Worm (Caenorhabditis elegans) whole organism, early embryonic: ENCODE data around the gene osgn-1.
A peak's percentile ranks its signal among the peaks of the same experiment; 100 is the strongest.

Experiments used
- B0310.2 ChIP-seq: sonication (generic microtip); optimal IDR thresholded peaks from 2 replicates; lab custom pipeline; 2016; ENCODE audit warnings: mild to moderate bottlenecking, missing genetic modification characterization, missing compliant biosample characterization
- F13C5.2 ChIP-seq: sonication (generic microtip); optimal IDR thresholded peaks from 2 replicates; lab custom pipeline; 2017; ENCODE audit warnings: mild to moderate bottlenecking, missing genetic modification characterization, inconsistent platforms, missing compliant biosample characterization
- aly-1 ChIP-seq: sonication (generic microtip); optimal IDR thresholded peaks from 2 replicates; lab custom pipeline; 2016; ENCODE audit warnings: missing genetic modification characterization, missing compliant biosample characterization
- ama-1 ChIP-seq: fragments of 150-350 bp; optimal IDR thresholded peaks from 2 replicates; lab custom pipeline; 2014
- ceh-13 ChIP-seq: fragments of 200-800 bp; sonication (Bioruptor generic); optimal IDR thresholded peaks from 2 replicates; lab custom pipeline; 2018; ENCODE audit warnings: mild to moderate bottlenecking, missing genetic modification characterization, missing compliant biosample characterization
- ceh-36 ChIP-seq: sonication (generic microtip); optimal IDR thresholded peaks from 2 replicates; lab custom pipeline; 2016; ENCODE audit warnings: missing genetic modification characterization, inconsistent platforms, missing compliant biosample characterization
- flt-1 ChIP-seq: fragments of 200-800 bp; sonication (Bioruptor generic); IDR thresholded peaks from 2 replicates; pipeline ENCODE4 v1.3.6; 2022; ENCODE audit warnings: missing genetic modification characterization, missing compliant biosample characterization
- hmg-4 ChIP-seq: fragments of 200-800 bp; sonication (Bioruptor generic); optimal IDR thresholded peaks from 2 replicates; lab custom pipeline; 2018; ENCODE audit warnings: mild to moderate bottlenecking, missing genetic modification characterization, missing compliant biosample characterization
- scrt-1 ChIP-seq: fragments of 200-800 bp; sonication (Bioruptor generic); IDR thresholded peaks from 2 replicates; pipeline ENCODE4 v1.3.6; 2022; ENCODE audit warnings: missing genetic modification characterization, missing compliant biosample characterization
- tbx-11 ChIP-seq: fragments of 200-800 bp; sonication (Bioruptor generic); IDR thresholded peaks from 2 replicates; pipeline ENCODE4 v1.3.6; 2022; ENCODE audit warnings: missing genetic modification characterization, missing compliant biosample characterization
- tra-4 ChIP-seq: sonication (generic microtip); optimal IDR thresholded peaks from 2 replicates; lab custom pipeline; 2017; ENCODE audit warnings: missing genetic modification characterization, missing compliant biosample characterization

- TF ChIP-seq tbx-11 (GFP tag; lab: Robert Waterston, UW) = no peak
- TF ChIP-seq hmg-4 (GFP tag; lab: Kevin White, UChicago) = no peak
- TF ChIP-seq flt-1 (GFP tag; lab: Robert Waterston, UW) = no peak
- no peak for TF ChIP-seq ama-1 (lab: Kevin White, UChicago)
- TF ChIP-seq scrt-1 (GFP tag; lab: Robert Waterston, UW) = no peak
- peak; percentile 1 for TF ChIP-seq aly-1 (tag; lab: Kevin White, UChicago)
- TF ChIP-seq F13C5.2 = no peak
- TF ChIP-seq B0310.2 (tag; lab: Kevin White, UChicago) = no peak
- no peak for TF ChIP-seq ceh-13 (GFP tag; lab: Kevin White, UChicago)
- TF ChIP-seq tra-4 (tag; lab: Kevin White, UChicago) = no peak
- no peak for TF ChIP-seq ceh-36 (tag; lab: Kevin White, UChicago)
Measured at ce11 chrIV:4254989-4255582, 47.9 kb downstream of the osgn-1 start.
